Worm (Caenorhabditis elegans) whole organism, young adult: ENCODE results near the gene srt-16.

Experiments used
- F37B4.10 ChIP-seq: fragments of 200-800 bp; sonication (Bioruptor generic); IDR thresholded peaks from 2 replicates; pipeline ENCODE4 v1.3.6; 2022; ENCODE audit warnings: missing genetic modification characterization, missing compliant biosample characterization
- F39B2.1 ChIP-seq: fragments of 200-800 bp; sonication (Bioruptor generic); IDR thresholded peaks from 2 replicates; pipeline ENCODE4 v1.3.6; 2022; ENCODE audit warnings: missing genetic modification reagents, missing genetic modification characterization, missing compliant biosample characterization
- F57A8.1 ChIP-seq: fragments of 200-800 bp; sonication (Bioruptor generic); optimal IDR thresholded peaks from 2 replicates; lab custom pipeline; 2018; ENCODE audit warnings: mild to moderate bottlenecking, missing genetic modification characterization, moderate library complexity, missing compliant biosample characterization
- K11D2.4 ChIP-seq: fragments of 200-800 bp; sonication (Bioruptor generic); IDR thresholded peaks from 2 replicates; pipeline ENCODE4 v1.3.6; 2022; ENCODE audit warnings: missing genetic modification reagents, missing genetic modification characterization, missing compliant biosample characterization
- K12H6.12 ChIP-seq: fragments of 200-800 bp; sonication (Bioruptor generic); optimal IDR thresholded peaks from 2 replicates; lab custom pipeline; 2018; ENCODE audit warnings: mild to moderate bottlenecking, missing genetic modification characterization, missing compliant biosample characterization
- T26A5.8 ChIP-seq: sonication (generic microtip); optimal IDR thresholded peaks from 2 replicates; lab custom pipeline; 2016; ENCODE audit warnings: missing genetic modification characterization, missing compliant biosample characterization
- aptf-2 ChIP-seq: fragments of 200-800 bp; sonication (Bioruptor generic); conservative IDR thresholded peaks from 2 replicates; pipeline ENCODE4 v1.3.6; 2022; ENCODE audit warnings: missing genetic modification reagents, missing genetic modification characterization, missing compliant biosample characterization
- cebp-1 ChIP-seq, 2 experiments: fragments of 200-800 bp in 1 of 2; sonication (Bioruptor generic) in 1 of 2; sonication (generic microtip) in 1 of 2; IDR thresholded peaks in 1 of 2; optimal IDR thresholded peaks in 1 of 2; 2 replicates each; pipeline versions ENCODE4 v1.3.6 to Lab custom; 2017 to 2022; ENCODE audit warnings: missing compliant biosample characterization in 2 of 2, missing genetic modification characterization in 2 of 2, mild to moderate bottlenecking in 1 of 2, missing genetic modification reagents in 1 of 2, moderate library complexity in 1 of 2
- cebp-2 ChIP-seq: fragments of 200-800 bp; sonication (Bioruptor generic); IDR thresholded peaks from 2 replicates; pipeline ENCODE4 v1.3.6; 2022; ENCODE audit warnings: missing genetic modification characterization, missing compliant biosample characterization
- ceh-58 ChIP-seq: fragments of 200-800 bp; sonication (Bioruptor generic); IDR thresholded peaks from 2 replicates; pipeline ENCODE4 v1.3.6; 2022; ENCODE audit warnings: missing genetic modification characterization, missing compliant biosample characterization
- dox-1 ChIP-seq: fragments of 200-800 bp; sonication (Bioruptor generic); IDR thresholded peaks from 2 replicates; pipeline ENCODE4 v1.3.6; 2022; ENCODE audit warnings: missing genetic modification reagents, missing genetic modification characterization, missing compliant biosample characterization
- egl-18 ChIP-seq: fragments of 200-800 bp; sonication (Bioruptor generic); IDR thresholded peaks from 2 replicates; pipeline ENCODE4 v1.3.6; 2022; ENCODE audit warnings: missing genetic modification reagents, missing genetic modification characterization, missing compliant biosample characterization
- hmg-1.2 ChIP-seq: fragments of 200-800 bp; sonication (Bioruptor generic); IDR thresholded peaks from 2 replicates; pipeline ENCODE4 v1.3.6; 2022; ENCODE audit warnings: missing genetic modification reagents, missing genetic modification characterization, missing compliant biosample characterization
- hsf-1 ChIP-seq: fragments of 200-800 bp; sonication (Bioruptor generic); IDR thresholded peaks from 2 replicates; pipeline ENCODE4 v1.3.6; 2022; ENCODE audit warnings: missing genetic modification reagents, missing genetic modification characterization, missing compliant biosample characterization
- let-526 ChIP-seq: fragments of 200-800 bp; sonication (Bioruptor generic); IDR thresholded peaks from 2 replicates; pipeline ENCODE4 v1.3.6; 2022; ENCODE audit warnings: missing genetic modification reagents, missing genetic modification characterization, missing compliant biosample characterization
- lin-26 ChIP-seq: fragments of 200-800 bp; sonication (Bioruptor generic); IDR thresholded peaks from 2 replicates; pipeline ENCODE4 v1.3.6; 2022; ENCODE audit warnings: missing genetic modification reagents, missing genetic modification characterization, missing compliant biosample characterization
- lin-35 ChIP-seq, 3 experiments: fragments of 150-350 bp in 2 of 3; sonication (generic microtip) in 1 of 3; optimal IDR thresholded peaks; 2 replicates each; lab custom pipeline; 2014 to 2018; ENCODE audit warnings: missing biosample characterization in 3 of 3, missing genetic modification characterization in 3 of 3, missing genetic modification reagents in 3 of 3
- lin-40 ChIP-seq: sonication (generic microtip); optimal IDR thresholded peaks from 2 replicates; lab custom pipeline; 2016; ENCODE audit warnings: missing genetic modification characterization, mild to moderate bottlenecking, missing compliant biosample characterization, missing genotype, missing genetic modification reagents
- lsy-27 ChIP-seq: sonication (generic microtip); optimal IDR thresholded peaks from 2 replicates; lab custom pipeline; 2017; ENCODE audit warnings: missing genetic modification characterization, mild to moderate bottlenecking, missing compliant biosample characterization, antibody characterized with exemption, missing genotype, borderline replicate concordance; ENCODE audit not compliant: insufficient read depth
- madf-6 ChIP-seq: fragments of 200-800 bp; sonication (Bioruptor generic); IDR thresholded peaks from 2 replicates; pipeline ENCODE4 v1.3.6; 2022; ENCODE audit warnings: missing genetic modification reagents, missing genetic modification characterization, missing compliant biosample characterization
- mcd-1 ChIP-seq: fragments of 200-800 bp; sonication (Bioruptor generic); IDR thresholded peaks from 2 replicates; pipeline ENCODE4 v1.3.6; 2022; ENCODE audit warnings: missing genetic modification reagents, missing genetic modification characterization, missing compliant biosample characterization
- mxl-1 ChIP-seq: sonication (generic microtip); optimal IDR thresholded peaks from 2 replicates; lab custom pipeline; 2016; ENCODE audit warnings: missing genetic modification characterization, missing compliant biosample characterization
- nfya-1 ChIP-seq: sonication (generic microtip); optimal IDR thresholded peaks from 2 replicates; lab custom pipeline; 2017; ENCODE audit warnings: antibody characterized with exemption, missing compliant biosample characterization, missing genetic modification characterization, borderline replicate concordance; ENCODE audit not compliant: insufficient read depth
- nfyb-1 ChIP-seq: fragments of 200-800 bp; sonication (Bioruptor generic); IDR thresholded peaks from 2 replicates; pipeline ENCODE4 v1.3.6; 2022; ENCODE audit warnings: missing genetic modification reagents, missing genetic modification characterization, missing compliant biosample characterization
- nhr-80 ChIP-seq: sonication (generic microtip); optimal IDR thresholded peaks from 2 replicates; lab custom pipeline; 2016; ENCODE audit warnings: missing genetic modification characterization, missing compliant biosample characterization
- pha-4 ChIP-seq: fragments of 150-350 bp; sonication (generic microtip); optimal IDR thresholded peaks from 2 replicates; lab custom pipeline; 2014; ENCODE audit warnings: missing biosample characterization, missing genetic modification reagents, missing genetic modification characterization
- rec-8 ChIP-seq, 2 experiments: sonication (generic microtip); optimal IDR thresholded peaks; 2 replicates each; lab custom pipeline; 2016; ENCODE audit warnings: mild to moderate bottlenecking in 2 of 2, missing genetic modification characterization in 2 of 2, missing genetic modification reagents in 2 of 2, missing genotype in 2 of 2, missing biosample characterization in 1 of 2, missing compliant biosample characterization in 1 of 2, moderate library complexity in 1 of 2
- rpc-1 ChIP-seq, 2 experiments: fragments of 150-350 bp in 1 of 2; sonication (generic microtip) in 1 of 2; optimal IDR thresholded peaks; 2 replicates each; lab custom pipeline; 2014 to 2018; ENCODE audit warnings: missing biosample characterization in 1 of 2, missing genetic modification characterization in 1 of 2, missing genetic modification reagents in 1 of 2, missing genotype in 1 of 2
- sdz-38 ChIP-seq: sonication (generic microtip); optimal IDR thresholded peaks from 2 replicates; lab custom pipeline; 2016; ENCODE audit warnings: missing genotype, missing genetic modification characterization, missing compliant biosample characterization
- snpc-3.4 ChIP-seq: sonication (generic microtip); optimal IDR thresholded peaks from 2 replicates; lab custom pipeline; 2017; ENCODE audit warnings: missing genetic modification characterization, mild to moderate bottlenecking, missing compliant biosample characterization, antibody characterized with exemption, moderate library complexity, missing genotype, missing genetic modification reagents
- sptf-2 ChIP-seq: fragments of 200-800 bp; sonication (Bioruptor generic); optimal IDR thresholded peaks from 2 replicates; lab custom pipeline; 2018; ENCODE audit warnings: mild to moderate bottlenecking, missing genetic modification characterization, missing compliant biosample characterization
- unc-130 ChIP-seq: sonication (generic microtip); optimal IDR thresholded peaks from 2 replicates; lab custom pipeline; 2016; ENCODE audit warnings: missing genetic modification reagents, missing genetic modification characterization, missing compliant biosample characterization
- zim-3 ChIP-seq: sonication (generic microtip); optimal IDR thresholded peaks from 2 replicates; lab custom pipeline; 2017; ENCODE audit warnings: mild to moderate bottlenecking, missing genetic modification characterization, moderate library complexity, missing compliant biosample characterization
- ztf-18 ChIP-seq: sonication (generic microtip); optimal IDR thresholded peaks from 2 replicates; lab custom pipeline; 2016; ENCODE audit warnings: missing genotype, mild to moderate bottlenecking, missing genetic modification characterization, missing compliant biosample characterization
- ztf-26 ChIP-seq: sonication (generic microtip); optimal IDR thresholded peaks from 2 replicates; lab custom pipeline; 2017; ENCODE audit warnings: missing genetic modification characterization, missing compliant biosample characterization

Gene srt-16

DNA sequence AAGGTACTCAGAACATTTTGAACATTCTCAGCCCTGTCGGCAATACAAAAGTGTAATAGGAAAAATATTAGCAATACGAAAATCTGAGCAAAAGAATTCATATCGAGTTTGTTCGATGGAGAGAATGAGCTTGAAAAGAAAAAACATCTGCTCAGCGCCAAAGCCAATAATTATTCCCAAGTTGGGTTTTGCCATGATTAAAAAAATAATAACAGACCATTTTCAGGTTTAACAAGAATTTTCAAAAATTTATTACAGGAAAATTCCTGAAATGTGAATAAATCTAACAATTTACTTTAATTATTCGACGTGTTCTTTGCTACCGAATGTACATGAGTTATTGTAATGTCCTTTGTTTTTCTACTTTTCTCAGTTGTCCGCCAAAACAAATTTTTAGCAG lies 32.0 kb downstream of the srt-16 start, which contains the start of gene irld-38:
Gene irld-38, minus strand, starts transcription at position 101 of the 400 bp plus-strand sequence.
- TF ChIP-seq aptf-2 (GFP tag; lab: Robert Waterston, UW): no peak
- no peak for TF ChIP-seq madf-6 (GFP tag; lab: Robert Waterston, UW)
- TF ChIP-seq ztf-18 (tag; lab: Kevin White, UChicago): no peak
- no peak for TF ChIP-seq pha-4 (tag; lab: Kevin White, UChicago)
- TF ChIP-seq zim-3 (tag; lab: Kevin White, UChicago): no peak
- no peak for TF ChIP-seq let-526 (GFP tag; lab: Robert Waterston, UW)
- TF ChIP-seq hsf-1: no peak
- TF ChIP-seq rpc-1 (optimal IDR thresholded peaks at IDR 0.05; lab: Kevin White, UChicago): no peak
- TF ChIP-seq rpc-1 (tag; optimal IDR thresholded peaks at IDR 0.05; lab: Kevin White, UChicago): no peak
- TF ChIP-seq lsy-27 (tag; lab: Kevin White, UChicago): no peak
- no peak for TF ChIP-seq sptf-2
- no peak for TF ChIP-seq cebp-2 (GFP tag; lab: Robert Waterston, UW)
- TF ChIP-seq sdz-38 (tag; lab: Kevin White, UChicago): no peak
- no peak for TF ChIP-seq ceh-58 (GFP tag; lab: Robert Waterston, UW)
- no peak for TF ChIP-seq mcd-1 (GFP tag; lab: Robert Waterston, UW)
- TF ChIP-seq F37B4.10 (GFP tag; lab: Robert Waterston, UW): no peak
- TF ChIP-seq nfyb-1: no peak
- no peak for TF ChIP-seq lin-26 (GFP tag; lab: Robert Waterston, UW)
- TF ChIP-seq hmg-1.2: no peak

ce11 chrV:3028205-3028604 lies 36.1 kb downstream of the srt-16 start, which contains the start of gene asp-7:
asp-7 (plus strand) TSS chrV:3028285.
- TF ChIP-seq egl-18: no peak
- TF ChIP-seq ztf-26: no peak
- no peak for TF ChIP-seq cebp-1 (GFP tag; IDR thresholded peaks at IDR 0.05; lab: Robert Waterston, UW)
- no peak for TF ChIP-seq cebp-1 (tag; optimal IDR thresholded peaks at IDR 0.05; lab: Kevin White, UChicago)
- no peak for TF ChIP-seq snpc-3.4
- no peak for TF ChIP-seq T26A5.8 (tag; lab: Kevin White, UChicago)
- TF ChIP-seq K11D2.4 (GFP tag; lab: Robert Waterston, UW): no peak
- TF ChIP-seq lsy-27 (tag; lab: Kevin White, UChicago): no peak
- TF ChIP-seq nfya-1 (tag; lab: Kevin White, UChicago): no peak
- no peak for TF ChIP-seq cebp-2 (GFP tag; lab: Robert Waterston, UW)
- no peak for TF ChIP-seq dox-1 (GFP tag; lab: Robert Waterston, UW)
- TF ChIP-seq F39B2.1 (GFP tag; lab: Robert Waterston, UW): no peak
- TF ChIP-seq K12H6.12: no peak
- no peak for TF ChIP-seq nhr-80 (tag; lab: Kevin White, UChicago)
- TF ChIP-seq lin-40 (tag; lab: Kevin White, UChicago): no peak
- TF ChIP-seq mxl-1 (tag; lab: Kevin White, UChicago): no peak
- no peak for TF ChIP-seq lin-35 (GFP tag; optimal IDR thresholded peaks at IDR 0.05; lab: Kevin White, UChicago)
- no peak for TF ChIP-seq F57A8.1 (GFP tag; lab: Kevin White, UChicago)
- TF ChIP-seq rec-8 (tag; optimal IDR thresholded peaks at IDR 0.05; lab: Kevin White, UChicago): no peak
- TF ChIP-seq mcd-1 (GFP tag; lab: Robert Waterston, UW): no peak

DNA sequence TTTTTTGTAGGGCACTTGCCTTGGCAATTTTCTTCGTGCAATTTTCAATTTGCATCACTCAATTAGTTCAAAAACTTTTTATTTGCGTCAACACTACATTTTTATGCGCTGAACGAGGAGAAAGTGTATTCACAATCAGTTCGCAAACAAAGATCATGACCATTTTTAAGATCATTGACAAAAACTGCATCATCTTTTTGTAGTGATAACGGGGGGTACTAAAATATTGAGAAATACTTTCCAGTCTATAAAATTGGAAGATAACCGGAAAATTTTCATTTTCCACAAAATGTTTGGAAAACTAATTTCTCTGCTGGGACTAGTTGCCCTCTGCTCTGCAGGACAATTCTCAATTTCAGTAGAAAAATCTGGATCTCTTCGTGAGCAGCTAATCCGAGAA lies 40.0 kb downstream of the srt-16 start, which contains the start of gene asp-8:
Gene asp-8, plus strand, starts transcription at position 276 of the 400 bp plus-strand sequence.
- TF ChIP-seq unc-130 (no peak), nhr-80 (tag; lab: Kevin White, UChicago) (peak; percentile 9)
- TF ChIP-seq, all 124 proteins: peak for 1
